Worm (Caenorhabditis elegans) whole organism, L4 larva: ENCODE measurements around the gene M04C3.1.

Source experiments
- madf-5 ChIP-seq, 2 experiments: fragments of 200-800 bp; sonication (Bioruptor generic); IDR thresholded peaks; 2 replicates each; pipeline ENCODE4 v1.3.6; 2022; ENCODE audit warnings: missing compliant biosample characterization in 2 of 2, missing genetic modification characterization in 2 of 2
- mdl-1 ChIP-seq, 2 experiments: fragments of 150-350 bp in 1 of 2; sonication (generic microtip) in 1 of 2; optimal IDR thresholded peaks; 2 replicates each; lab custom pipeline; 2014 to 2017; ENCODE audit warnings: missing biosample characterization in 2 of 2, missing genetic modification characterization in 2 of 2
- mdt-29 ChIP-seq: fragments of 200-800 bp; sonication (Bioruptor generic); IDR thresholded peaks from 2 replicates; pipeline ENCODE4 v1.3.6; 2022; ENCODE audit warnings: missing genetic modification reagents, missing genetic modification characterization, missing compliant biosample characterization
- nhr-25 ChIP-seq: sonication (generic microtip); optimal IDR thresholded peaks from 2 replicates; lab custom pipeline; 2017; ENCODE audit warnings: missing genetic modification characterization, mild to moderate bottlenecking, missing compliant biosample characterization, antibody characterized with exemption, moderate library complexity, borderline replicate concordance; ENCODE audit not compliant: insufficient read depth
- pha-4 ChIP-seq, 2 experiments: fragments of 150-350 bp in 1 of 2; fragments of 200-800 bp in 1 of 2; sonication (Bioruptor generic) in 1 of 2; IDR thresholded peaks in 1 of 2; optimal IDR thresholded peaks in 1 of 2; 2 replicates each; pipeline versions ENCODE4 v1.3.6 to Lab custom; 2014 to 2022; ENCODE audit warnings: missing genetic modification characterization in 2 of 2, missing genetic modification reagents in 2 of 2, missing biosample characterization in 1 of 2, missing compliant biosample characterization in 1 of 2
- rbr-2 ChIP-seq: sonication (generic microtip); optimal IDR thresholded peaks from 2 replicates; lab custom pipeline; 2016; ENCODE audit warnings: missing genotype, missing genetic modification characterization, missing compliant biosample characterization
- sdz-12 ChIP-seq: fragments of 200-800 bp; sonication (Bioruptor generic); optimal IDR thresholded peaks from 2 replicates; lab custom pipeline; 2018; ENCODE audit warnings: mild to moderate bottlenecking, missing genetic modification characterization, missing compliant biosample characterization
- unc-62 ChIP-seq, 3 experiments: fragments of 150-350 bp in 1 of 3; sonication (generic microtip); optimal IDR thresholded peaks in 2 of 3; peaks in 1 of 3; 1 replicate in 1 of 3; 2 replicates in 2 of 3; lab custom pipeline; 2014 to 2017; ENCODE audit warnings: missing biosample characterization in 3 of 3, missing genetic modification characterization in 3 of 3, missing genetic modification reagents in 3 of 3, missing genotype in 1 of 3

- TF ChIP-seq mdl-1 (tag; optimal IDR thresholded peaks at IDR 0.05; lab: Kevin White, UChicago): no peak
- TF ChIP-seq nhr-25 (tag; lab: Kevin White, UChicago): no peak
- TF ChIP-seq unc-62 (GFP tag; optimal IDR thresholded peaks at IDR 0.05 in 1 of 2; lab: Kevin White, UChicago): no peak
- TF ChIP-seq unc-62 (tag; optimal IDR thresholded peaks at IDR 0.05; lab: Kevin White, UChicago): no peak
- no peak for TF ChIP-seq rbr-2 (tag; lab: Kevin White, UChicago)
- TF ChIP-seq madf-5 (GFP tag; IDR thresholded peaks at IDR 0.05; lab: Robert Waterston, UW): no peak
- no peak for TF ChIP-seq pha-4 (GFP tag; IDR thresholded peaks at IDR 0.05; lab: Robert Waterston, UW)
- TF ChIP-seq pha-4 (tag; optimal IDR thresholded peaks at IDR 0.05; lab: Kevin White, UChicago): no peak
- no peak for TF ChIP-seq sdz-12
- TF ChIP-seq mdt-29 (GFP tag; lab: Robert Waterston, UW): no peak
Measured at ce11 chrV:19417836-19418235, 27.6 kb downstream of the M04C3.1 start, which contains the start of gene C25F9.15.
